Fruit fly (Drosophila melanogaster): ENCODE results near the gene Der-1.

The Der-1 gene

DNA sequence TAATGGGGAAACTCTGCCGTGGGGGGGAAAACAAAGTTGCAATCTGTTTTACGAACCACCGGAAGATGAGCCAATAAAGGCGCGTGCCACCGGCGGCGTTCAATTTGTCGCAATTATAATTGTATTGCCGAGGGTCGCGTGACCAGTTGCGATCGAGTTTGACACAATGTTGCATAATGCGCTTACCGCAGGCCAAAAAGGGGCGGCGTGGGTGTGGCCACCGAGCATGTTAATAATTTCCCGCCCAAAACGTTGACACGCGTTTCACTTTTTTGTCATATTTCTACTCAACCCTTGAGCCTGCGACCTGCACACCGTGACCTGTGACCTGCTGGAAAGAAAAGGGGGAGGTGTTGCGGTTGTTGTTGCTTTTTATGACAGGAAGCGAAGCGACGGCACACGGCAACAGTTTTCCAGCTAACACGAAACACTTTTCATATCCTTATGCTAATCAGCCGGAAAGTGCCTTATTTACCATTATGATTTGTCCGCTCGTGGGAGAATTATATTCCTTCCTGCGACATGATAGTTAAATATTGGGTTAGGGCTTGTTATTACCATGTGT, 11.7 kb upstream of the Der-1 start:
- peak; percentile 70 for TF ChIP-seq CG4360 (GFP tag; IDR thresholded peaks at IDR 0.05)
- TF ChIP-seq CG6854 (GFP tag; optimal IDR thresholded peaks at IDR 0.05), result no peak
- peak in 1 of 2 experiments; percentile 76 for TF ChIP-seq tll (GFP tag; optimal IDR thresholded peaks at IDR 0.05)
- TF ChIP-seq Nf-YC (tag; optimal IDR thresholded peaks at IDR 0.05), result peak; percentile 13
- TF ChIP-seq CG1792 (GFP tag; optimal IDR thresholded peaks at IDR 0.05), result no peak
- TF ChIP-seq Hey (tag; optimal IDR thresholded peaks at IDR 0.05), result peak; percentile 97
- TF ChIP-seq CG18476 (GFP tag; optimal IDR thresholded peaks at IDR 0.05), result peak; percentile 44

DNA sequence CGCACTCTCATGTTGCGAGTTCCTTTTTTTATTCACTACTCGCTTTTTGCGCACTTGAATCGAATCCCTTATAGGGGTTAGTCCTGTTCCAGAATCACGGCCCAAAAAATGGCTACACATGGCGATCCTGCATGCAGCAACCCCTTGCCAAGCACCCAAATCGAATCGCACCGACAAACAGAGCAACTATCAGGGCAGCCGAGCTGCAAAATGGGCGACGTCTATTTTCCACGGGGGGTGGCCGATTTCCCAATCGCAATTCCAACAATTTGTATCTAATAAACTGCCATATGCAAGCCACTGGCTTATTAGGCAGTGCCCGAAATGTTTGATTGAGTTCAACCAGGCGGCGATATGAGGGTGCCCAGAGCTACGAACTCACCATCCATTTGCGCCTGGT, 6.5 kb upstream of the Der-1 start:
- TF ChIP-seq seq (GFP tag; IDR thresholded peaks at IDR 0.05) (peak; percentile 64; the same call in 1 of the 2 replicates), row (GFP tag; IDR thresholded peaks at IDR 0.05) (no peak), CG11456 (GFP tag; IDR thresholded peaks at IDR 0.05) (0 out of 3 replicates have a peak, but pooled peaks have one; percentile 5), CG9609 (GFP tag; optimal IDR thresholded peaks at IDR 0.05) (no peak), Nf-YB (GFP tag; optimal IDR thresholded peaks at IDR 0.05) (peak; percentile 83), scrt (GFP tag; optimal IDR thresholded peaks at IDR 0.05) (no peak), gsb-n (tag; optimal IDR thresholded peaks at IDR 0.05) (peak; percentile 67), gcm (GFP tag; optimal IDR thresholded peaks at IDR 0.05) (peak; percentile 44), CG4730 (GFP tag; IDR thresholded peaks at IDR 0.05) (no peak), Nf-YC (tag; optimal IDR thresholded peaks at IDR 0.05) (peak; percentile 76)

DNA sequence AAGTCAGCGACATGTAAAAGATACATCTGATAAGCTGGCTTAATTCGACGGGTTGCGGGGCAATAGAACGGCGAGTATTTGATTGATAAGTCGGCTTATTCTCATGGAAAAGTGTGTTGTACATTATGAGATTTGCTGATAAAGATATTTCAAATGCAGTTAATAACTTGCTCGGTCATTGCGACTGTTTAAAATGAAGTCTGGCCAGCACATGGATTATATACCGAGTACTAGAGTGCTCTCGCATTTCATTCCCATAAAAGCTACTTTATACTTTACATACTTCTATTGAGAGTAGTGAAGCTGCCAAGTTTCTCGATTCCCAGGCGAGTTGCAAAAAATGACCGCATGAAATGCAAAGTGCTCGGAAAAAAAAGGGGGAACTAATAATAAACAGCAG, 5.9 kb upstream of the Der-1 start:
- peak in 1 of 2 experiments; percentile 71 for TF ChIP-seq Pdp1 (GFP tag; optimal IDR thresholded peaks at IDR 0.05)
- no peak for TF ChIP-seq CG12942 (GFP tag; optimal IDR thresholded peaks at IDR 0.05)
- TF ChIP-seq Ets65A (GFP tag), result peak; percentile 57
- TF ChIP-seq chinmo (GFP tag; IDR thresholded peaks at IDR 0.05; ENCODE audit: partially characterized antibody), result no peak
- TF ChIP-seq stc (GFP tag; IDR thresholded peaks at IDR 0.05), result no peak
- no peak for TF ChIP-seq ken (GFP tag; IDR thresholded peaks at IDR 0.05)
- TF ChIP-seq Dfd (GFP tag; optimal IDR thresholded peaks at IDR 0.05), result no peak

DNA sequence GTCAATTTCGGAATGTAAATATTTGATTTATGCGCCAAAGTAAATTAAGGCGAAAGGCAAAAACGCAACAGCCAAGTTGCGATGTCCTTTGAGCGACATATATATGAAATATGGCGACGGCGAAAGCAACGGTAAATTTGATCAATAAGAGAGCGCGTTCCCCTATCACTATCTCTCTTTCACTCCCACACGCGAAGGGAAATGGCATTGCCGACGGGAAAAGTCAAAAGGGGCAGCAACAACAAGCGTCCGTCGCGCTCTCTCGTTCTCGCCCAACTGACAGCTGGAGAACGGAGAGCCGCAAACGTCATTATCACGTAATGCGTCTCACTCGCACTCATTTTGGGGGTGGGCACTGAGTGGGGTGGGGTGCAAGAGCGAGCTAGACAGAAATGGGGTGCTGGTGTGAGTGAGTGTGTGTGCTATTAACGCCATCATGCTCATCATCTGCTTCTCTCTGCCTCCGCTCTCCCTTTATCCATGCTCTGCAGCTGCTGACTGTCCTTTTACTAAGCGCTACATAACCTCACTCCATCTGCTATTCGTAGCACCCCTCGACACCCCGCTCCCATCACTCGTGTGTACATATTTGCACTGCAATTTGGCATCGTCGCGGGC, 3.3 kb upstream of the Der-1 start, which contains the start of gene erm:
TSS of gene erm (minus strand) at position 51 of the 618 bp plus-strand sequence.
- TF ChIP-seq CG4854 (GFP tag; optimal IDR thresholded peaks at IDR 0.05) (no peak), CG3726 (GFP tag; IDR thresholded peaks at IDR 0.05) (no peak), gcm2 (GFP tag; optimal IDR thresholded peaks at IDR 0.05) (no peak), Antp (GFP tag; optimal IDR thresholded peaks at IDR 0.05) (no peak), CoRest (tag; optimal IDR thresholded peaks at IDR 0.05) (peak; percentile 63), CG12391 (tag; optimal IDR thresholded peaks at IDR 0.05) (no peak), BtbVII (GFP tag; optimal IDR thresholded peaks at IDR 0.05) (no peak), ci (GFP tag; IDR thresholded peaks at IDR 0.05) (0 out of 3 replicates have a peak, but pooled peaks have one; percentile 16), kni (GFP tag; optimal IDR thresholded peaks at IDR 0.05) (peak; percentile 37), CG34422 (GFP tag; IDR thresholded peaks at IDR 0.05) (0 out of 3 replicates have a peak, but pooled peaks have one; percentile 17), CG16779 (GFP tag; IDR thresholded peaks at IDR 0.05) (no peak), Xrp1 (GFP tag; IDR thresholded peaks at IDR 0.05) (no peak), CG32767 (GFP tag; IDR thresholded peaks at IDR 0.05) (no peak), ara (GFP tag; IDR thresholded peaks at IDR 0.05) (no peak), CG1647 (GFP tag; optimal IDR thresholded peaks at IDR 0.05) (no peak), Stat92E (GFP tag; optimal IDR thresholded peaks at IDR 0.05) (no peak), CG32532 (GFP tag; IDR thresholded peaks at IDR 0.05) (peak; percentile 29; the same call in 1 of the 2 replicates), tup (GFP tag; optimal IDR thresholded peaks at IDR 0.05) (no peak), CG3407 (GFP tag; optimal IDR thresholded peaks at IDR 0.05) (peak; percentile 15), ab (GFP tag; optimal IDR thresholded peaks at IDR 0.05) (no peak), CG9876 (GFP tag; optimal IDR thresholded peaks at IDR 0.05) (no peak), Bteb2 (GFP tag; optimal IDR thresholded peaks at IDR 0.05) (no peak), CG1792 (GFP tag; optimal IDR thresholded peaks at IDR 0.05) (no peak), H15 (GFP tag; IDR thresholded peaks at IDR 0.05) (no peak)

All from whole organism, embryonic.